Fruit fly (Drosophila melanogaster) whole organism, embryonic: ENCODE measurements around the gene Slip1.

Source experiments
- Asciz ChIP-seq: fragments of 200-800 bp; sonication (Bioruptor generic); optimal IDR thresholded peaks from 2 replicates; lab custom pipeline; 2017; ENCODE audit warnings: missing biosample characterization, mild to moderate bottlenecking, missing genetic modification characterization, missing genetic modification reagents
- Bteb2 ChIP-seq: fragments of 200-800 bp; sonication (Bioruptor generic); optimal IDR thresholded peaks from 2 replicates; lab custom pipeline; 2016; ENCODE audit warnings: missing biosample characterization, missing genetic modification characterization
- CG1024 ChIP-seq: fragments of 200-800 bp; sonication (Bioruptor generic); IDR thresholded peaks from 2 replicates; pipeline ENCODE4 v1.3.6; 2022; ENCODE audit warnings: missing biosample characterization, missing genetic modification characterization
- CG13123 ChIP-seq: fragments of 200-800 bp; sonication (Bioruptor generic); optimal IDR thresholded peaks from 2 replicates; lab custom pipeline; 2016; ENCODE audit warnings: missing biosample characterization, missing genetic modification characterization
- CG13624 ChIP-seq: fragments of 200-800 bp; sonication (Bioruptor generic); optimal IDR thresholded peaks from 2 replicates; lab custom pipeline; 2016; ENCODE audit warnings: missing biosample characterization, missing genetic modification characterization
- CG15011 ChIP-seq: fragments of 200-800 bp; sonication (Bioruptor generic); optimal IDR thresholded peaks from 3 replicates; lab custom pipeline; 2018; ENCODE audit warnings: missing biosample characterization, mild to moderate bottlenecking, missing genetic modification characterization
- CG15601 ChIP-seq: fragments of 200-800 bp; sonication (Bioruptor generic); optimal IDR thresholded peaks from 3 replicates; lab custom pipeline; 2019; ENCODE audit warnings: missing biosample characterization, mild to moderate bottlenecking, missing genetic modification characterization, moderate library complexity
- CG17328 ChIP-seq: fragments of 200-800 bp; sonication (Bioruptor generic); IDR thresholded peaks from 2 replicates; pipeline ENCODE4 v1.3.6; 2022; ENCODE audit warnings: missing biosample characterization, missing genetic modification characterization
- CG18764 ChIP-seq: fragments of 200-800 bp; sonication (Bioruptor generic); optimal IDR thresholded peaks from 3 replicates; lab custom pipeline; 2016; ENCODE audit warnings: missing biosample characterization, missing genetic modification characterization
- CG2129 ChIP-seq: fragments of 200-800 bp; sonication (Bioruptor generic); IDR thresholded peaks from 2 replicates; pipeline ENCODE4 v1.3.6; 2022; ENCODE audit warnings: missing biosample characterization, missing genetic modification characterization; ENCODE audit not compliant: partially characterized antibody
- CG2875 ChIP-seq: fragments of 200-800 bp; sonication (Bioruptor generic); optimal IDR thresholded peaks from 2 replicates; lab custom pipeline; 2017; ENCODE audit warnings: missing biosample characterization, mild to moderate bottlenecking, missing genetic modification characterization, missing genetic modification reagents
- CG42726 ChIP-seq: fragments of 200-800 bp; sonication (Bioruptor generic); IDR thresholded peaks from 2 replicates; pipeline ENCODE4 v1.3.6; 2022; ENCODE audit warnings: missing biosample characterization, missing genetic modification characterization; ENCODE audit not compliant: partially characterized antibody
- CG4282 ChIP-seq: fragments of 200-800 bp; sonication (Bioruptor generic); optimal IDR thresholded peaks from 2 replicates; lab custom pipeline; 2016; ENCODE audit warnings: missing biosample characterization, missing genetic modification characterization
- CG4820 ChIP-seq: fragments of 200-800 bp; sonication (Bioruptor generic); optimal IDR thresholded peaks from 3 replicates; lab custom pipeline; 2016; ENCODE audit warnings: missing biosample characterization, missing genetic modification characterization
- CG7271 ChIP-seq: fragments of 200-800 bp; sonication (Bioruptor generic); optimal IDR thresholded peaks from 2 replicates; lab custom pipeline; 2018; ENCODE audit warnings: missing biosample characterization, mild to moderate bottlenecking, missing genetic modification characterization, moderate library complexity
- CG7786 ChIP-seq: fragments of 200-800 bp; sonication (Bioruptor generic); optimal IDR thresholded peaks from 2 replicates; lab custom pipeline; 2016; ENCODE audit warnings: missing biosample characterization, missing genetic modification characterization
- CG7963 ChIP-seq: fragments of 200-800 bp; sonication (Bioruptor generic); IDR thresholded peaks from 3 replicates; pipeline ENCODE4 v1.3.6; 2022; ENCODE audit warnings: missing biosample characterization, missing genetic modification characterization; ENCODE audit not compliant: partially characterized antibody
- CG8281 ChIP-seq: fragments of 200-800 bp; sonication (Bioruptor generic); optimal IDR thresholded peaks from 2 replicates; lab custom pipeline; 2018; ENCODE audit warnings: missing biosample characterization, mild to moderate bottlenecking, missing genetic modification characterization, moderate library complexity
- Dbx ChIP-seq: fragments of 200-800 bp; sonication (Bioruptor generic); IDR thresholded peaks from 3 replicates; pipeline ENCODE4 v1.3.6; 2022; ENCODE audit warnings: missing biosample characterization, missing genetic modification characterization
- HLHmδ ChIP-seq: fragments of 200-800 bp; sonication (Bioruptor generic); optimal IDR thresholded peaks from 2 replicates; lab custom pipeline; 2018; ENCODE audit warnings: missing biosample characterization, mild to moderate bottlenecking, missing genetic modification characterization, moderate library complexity
- HmgD ChIP-seq: fragments of 200-800 bp; sonication (Bioruptor generic); optimal IDR thresholded peaks from 3 replicates; lab custom pipeline; 2016; ENCODE audit warnings: missing biosample characterization, missing genetic modification characterization
- Kr ChIP-seq: fragments of 200-800 bp; sonication (Bioruptor generic); optimal IDR thresholded peaks from 2 replicates; lab custom pipeline; 2017; ENCODE audit warnings: missing biosample characterization, mild to moderate bottlenecking, missing genetic modification characterization
- Med ChIP-seq: fragments of 200-800 bp; sonication (Bioruptor generic); peaks from one replicate; lab custom pipeline; 2016; ENCODE audit warnings: missing biosample characterization, missing genetic modification characterization, mild to moderate bottlenecking, inconsistent platforms, moderate library complexity
- Mrtf ChIP-seq: fragments of 200-800 bp; sonication (Bioruptor generic); IDR thresholded peaks from 3 replicates; pipeline ENCODE4 v1.3.6; 2022; ENCODE audit warnings: missing biosample characterization, missing genetic modification characterization
- Pdp1 ChIP-seq, 2 experiments: fragments of 200-800 bp; sonication (Bioruptor generic); optimal IDR thresholded peaks; 3 replicates each; lab custom pipeline; 2016; ENCODE audit warnings: missing biosample characterization in 2 of 2, missing genetic modification characterization in 2 of 2, mild to moderate bottlenecking in 1 of 2, moderate library complexity in 1 of 2
- ac ChIP-seq: fragments of 200-800 bp; sonication (Bioruptor generic); optimal IDR thresholded peaks from 3 replicates; lab custom pipeline; 2017; ENCODE audit warnings: missing biosample characterization, mild to moderate bottlenecking, missing genetic modification characterization
- az2 ChIP-seq: fragments of 200-800 bp; sonication (Bioruptor generic); optimal IDR thresholded peaks from 3 replicates; lab custom pipeline; 2016; ENCODE audit warnings: missing biosample characterization, missing genetic modification characterization
- bbx ChIP-seq: fragments of 200-800 bp; sonication (Bioruptor generic); IDR thresholded peaks from 2 replicates; pipeline ENCODE4 v1.3.6; 2022; ENCODE audit warnings: missing biosample characterization, missing genetic modification characterization; ENCODE audit not compliant: partially characterized antibody
- bcd ChIP-seq: fragments of 200-800 bp; sonication (Bioruptor generic); optimal IDR thresholded peaks from 2 replicates; lab custom pipeline; 2017; ENCODE audit warnings: missing biosample characterization, mild to moderate bottlenecking, missing genetic modification characterization
- cas ChIP-seq: fragments of 200-800 bp; sonication (Bioruptor generic); IDR thresholded peaks from 2 replicates; pipeline ENCODE4 v1.3.6; 2022; ENCODE audit warnings: missing biosample characterization, missing genetic modification characterization
- cato ChIP-seq: fragments of 200-800 bp; sonication (Bioruptor generic); optimal IDR thresholded peaks from 2 replicates; lab custom pipeline; 2016; ENCODE audit warnings: missing biosample characterization, missing genetic modification characterization, borderline replicate concordance
- chn ChIP-seq: fragments of 200-800 bp; sonication (Bioruptor generic); optimal IDR thresholded peaks from 2 replicates; lab custom pipeline; 2016; ENCODE audit warnings: missing biosample characterization, missing genetic modification characterization
- fd102C ChIP-seq: fragments of 200-800 bp; sonication (Bioruptor generic); optimal IDR thresholded peaks from 2 replicates; lab custom pipeline; 2018; ENCODE audit warnings: missing biosample characterization, mild to moderate bottlenecking, missing genetic modification characterization, moderate library complexity
- ftz-f1 ChIP-seq: fragments of 200-800 bp; sonication (Bioruptor generic); optimal IDR thresholded peaks from 2 replicates; lab custom pipeline; 2016; ENCODE audit warnings: missing biosample characterization, missing genetic modification characterization
- gcm2 ChIP-seq: fragments of 200-800 bp; sonication (Bioruptor generic); optimal IDR thresholded peaks from 2 replicates; lab custom pipeline; 2016; ENCODE audit warnings: missing biosample characterization, missing genetic modification characterization
- grau ChIP-seq: fragments of 200-800 bp; optimal IDR thresholded peaks from 3 replicates; lab custom pipeline; 2019; ENCODE audit warnings: missing biosample characterization, mild to moderate bottlenecking, missing genetic modification characterization, moderate library complexity
- gsb ChIP-seq: fragments of 200-800 bp; sonication (Bioruptor generic); IDR thresholded peaks from 2 replicates; pipeline ENCODE4 v1.3.6; 2022; ENCODE audit warnings: missing biosample characterization, missing genetic modification characterization
- hkb ChIP-seq, 2 experiments: fragments of 200-800 bp in 1 of 2; fragments of >200 bp in 1 of 2; sonication (Bioruptor generic) in 1 of 2; IDR thresholded peaks in 1 of 2; optimal IDR thresholded peaks in 1 of 2; 2 replicates each; pipeline versions ENCODE4 v1.3.6 to Lab custom; 2017 to 2022; ENCODE audit warnings: missing biosample characterization in 1 of 2, missing genetic modification characterization in 1 of 2
- inv ChIP-seq: fragments of 200-800 bp; sonication (Bioruptor generic); IDR thresholded peaks from 2 replicates; pipeline ENCODE4 v1.3.6; 2022; ENCODE audit warnings: missing biosample characterization, missing genetic modification characterization; ENCODE audit not compliant: partially characterized antibody
- lab ChIP-seq: fragments of 200-800 bp; sonication (Bioruptor generic); optimal IDR thresholded peaks from 3 replicates; lab custom pipeline; 2017; ENCODE audit warnings: missing biosample characterization, missing genetic modification characterization, mild to moderate bottlenecking, moderate library complexity, missing genetic modification reagents
- luna ChIP-seq: fragments of 200-800 bp; sonication (Bioruptor generic); optimal IDR thresholded peaks from 2 replicates; lab custom pipeline; 2016; ENCODE audit warnings: missing biosample characterization, missing genetic modification characterization
- nmo ChIP-seq: fragments of 200-800 bp; sonication (Bioruptor generic); optimal IDR thresholded peaks from 2 replicates; lab custom pipeline; 2018; ENCODE audit warnings: missing biosample characterization, mild to moderate bottlenecking, missing genetic modification characterization, moderate library complexity
- oc ChIP-seq: fragments of 200-800 bp; sonication (Bioruptor generic); optimal IDR thresholded peaks from 2 replicates; lab custom pipeline; 2018; ENCODE audit warnings: missing biosample characterization, mild to moderate bottlenecking, missing genetic modification characterization, moderate library complexity
- peb ChIP-seq: fragments of 200-800 bp; sonication (Bioruptor generic); IDR thresholded peaks from 2 replicates; pipeline ENCODE4 v1.3.6; 2022; ENCODE audit warnings: missing biosample characterization, missing genetic modification characterization
- row ChIP-seq: fragments of 200-800 bp; sonication (Bioruptor generic); IDR thresholded peaks from 3 replicates; pipeline ENCODE4 v1.3.6; 2022; ENCODE audit warnings: missing biosample characterization, missing genetic modification characterization
- sisA ChIP-seq: fragments of 200-800 bp; sonication (Bioruptor generic); IDR thresholded peaks from 2 replicates; pipeline ENCODE4 v1.3.6; 2022; ENCODE audit warnings: missing biosample characterization, missing genetic modification characterization
- tin ChIP-seq: fragments of 200-800 bp; sonication (Bioruptor generic); optimal IDR thresholded peaks from 3 replicates; lab custom pipeline; 2016; ENCODE audit warnings: missing biosample characterization, missing genetic modification characterization
- unpg ChIP-seq: fragments of 200-800 bp; sonication (Bioruptor generic); optimal IDR thresholded peaks from 3 replicates; lab custom pipeline; 2018; ENCODE audit warnings: missing biosample characterization, mild to moderate bottlenecking, missing genetic modification characterization, moderate library complexity
- wdn ChIP-seq: fragments of 200-800 bp; sonication (Bioruptor generic); IDR thresholded peaks from 2 replicates; pipeline ENCODE4 v1.3.6; 2022; ENCODE audit warnings: missing biosample characterization, missing genetic modification characterization
- yki ChIP-seq: fragments of >200 bp; optimal IDR thresholded peaks from 3 replicates; lab custom pipeline; 2018
- zen ChIP-seq: fragments of 200-800 bp; sonication (Bioruptor generic); optimal IDR thresholded peaks from 3 replicates; lab custom pipeline; 2018; ENCODE audit warnings: missing biosample characterization, mild to moderate bottlenecking, missing genetic modification characterization, moderate library complexity

The Slip1 gene

DNA sequence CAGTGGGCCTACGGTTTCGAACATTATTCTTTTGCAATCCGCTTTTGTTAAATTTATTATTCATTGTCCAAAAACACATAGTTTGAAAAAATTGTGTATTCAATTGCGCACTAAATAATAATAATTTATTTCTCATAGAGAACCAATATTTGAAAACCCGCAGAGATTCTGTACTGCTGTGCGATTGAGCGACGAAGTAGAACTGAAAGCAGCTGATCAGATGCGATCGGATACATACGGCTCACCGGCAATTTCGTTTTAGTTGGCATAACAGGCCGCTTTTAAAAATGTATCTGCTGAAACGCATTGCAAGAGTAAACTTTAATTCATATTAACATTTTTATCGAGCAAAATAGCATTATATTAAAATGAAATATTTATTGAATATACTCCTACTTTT is 32.4 kb downstream of the Slip1 start, which contains the start of gene myo:
Gene myo, minus strand, starts transcription at position 211 of the 400 bp plus-strand sequence.
- no peak for TF ChIP-seq ftz-f1 (GFP tag; lab: Kevin White, UChicago)
- TF ChIP-seq CG4820: no peak
- no peak for TF ChIP-seq HmgD (GFP tag; lab: Kevin White, UChicago)
- TF ChIP-seq peb (GFP tag; lab: Robert Waterston, UW): no peak
- no peak for TF ChIP-seq HLHmδ (GFP tag; lab: Kevin White, UChicago)
- TF ChIP-seq tin (GFP tag; lab: Kevin White, UChicago): no peak
- TF ChIP-seq grau (tag; lab: Kevin White, UChicago): no peak
- no peak for TF ChIP-seq zen (tag; lab: Kevin White, UChicago)
- TF ChIP-seq Pdp1 (GFP tag; optimal IDR thresholded peaks at IDR 0.05; lab: Kevin White, UChicago): peak in 1 of 2 experiments; percentile 59
- TF ChIP-seq yki (lab: Kevin White, UChicago): no peak
- TF ChIP-seq Asciz (GFP tag; lab: Kevin White, UChicago): no peak
- peak; percentile 32; the same call in 1 of the 3 replicates for TF ChIP-seq row (GFP tag; lab: Robert Waterston, UW)
- peak; percentile 25 for TF ChIP-seq unpg (GFP tag; lab: Kevin White, UChicago)
- no peak for TF ChIP-seq CG13123 (GFP tag; lab: Kevin White, UChicago)
- TF ChIP-seq Dbx: no peak
- no peak for TF ChIP-seq az2
- no peak for TF ChIP-seq inv
- no peak for TF ChIP-seq oc
- TF ChIP-seq CG2875 (GFP tag; lab: Kevin White, UChicago): no peak
- no peak for TF ChIP-seq sisA
- TF ChIP-seq hkb (optimal IDR thresholded peaks at IDR 0.05; lab: Kevin White, UChicago): no peak
- peak; percentile 43; the same call in 1 of the 2 replicates for TF ChIP-seq hkb (GFP tag; IDR thresholded peaks at IDR 0.05; lab: Robert Waterston, UW)
- TF ChIP-seq CG15601 (tag; lab: Kevin White, UChicago): peak; percentile 49
- no peak for TF ChIP-seq luna (GFP tag; lab: Kevin White, UChicago)
- no peak for TF ChIP-seq CG18764 (GFP tag; lab: Kevin White, UChicago)
- TF ChIP-seq Bteb2 (GFP tag; lab: Kevin White, UChicago): no peak
- TF ChIP-seq Mrtf: no peak
- 0 out of 2 replicates have a peak, but pooled peaks have one; percentile 9 for TF ChIP-seq CG1024 (GFP tag; lab: Robert Waterston, UW)
- TF ChIP-seq Kr: no peak
- no peak for TF ChIP-seq wdn (GFP tag; lab: Robert Waterston, UW)
- no peak for TF ChIP-seq CG2129 (GFP tag; lab: Robert Waterston, UW)
- no peak for TF ChIP-seq CG13624 (GFP tag; lab: Kevin White, UChicago)
- no peak for TF ChIP-seq CG4282 (GFP tag; lab: Kevin White, UChicago)
- TF ChIP-seq lab: no peak
- no peak for TF ChIP-seq nmo (GFP tag; lab: Kevin White, UChicago)
- TF ChIP-seq cato (GFP tag; lab: Kevin White, UChicago): no peak
- no peak for TF ChIP-seq CG8281 (tag; lab: Kevin White, UChicago)
- TF ChIP-seq CG15011 (GFP tag; lab: Kevin White, UChicago): no peak
- no peak for TF ChIP-seq CG7786 (GFP tag; lab: Kevin White, UChicago)
- no peak for TF ChIP-seq ac (GFP tag; lab: Kevin White, UChicago)
- TF ChIP-seq cas: no peak
- TF ChIP-seq bcd (GFP tag; lab: Kevin White, UChicago): no peak
- TF ChIP-seq CG7963 (GFP tag; lab: Robert Waterston, UW): no peak
- TF ChIP-seq CG7271 (tag; lab: Kevin White, UChicago): no peak
- no peak for TF ChIP-seq gsb (GFP tag; lab: Robert Waterston, UW)
- no peak for TF ChIP-seq fd102C (GFP tag; lab: Kevin White, UChicago)
- no peak for TF ChIP-seq CG17328 (GFP tag; lab: Robert Waterston, UW)
- peak; percentile 58 for TF ChIP-seq Med (GFP tag; lab: Kevin White, UChicago)
- no peak for TF ChIP-seq CG42726
- no peak; the same call in 1 of the 2 replicates for TF ChIP-seq bbx (GFP tag; lab: Robert Waterston, UW)
- TF ChIP-seq gcm2 (GFP tag; lab: Kevin White, UChicago): no peak
- no peak for TF ChIP-seq chn (GFP tag; lab: Kevin White, UChicago)
